Fruit fly (Drosophila melanogaster) whole organism: ENCODE results near the gene CG32713.

ENCODE experiments used
- CG8478 ChIP-seq: fragments of >200 bp; optimal IDR thresholded peaks from 2 replicates; lab custom pipeline; 2018; ENCODE audit warnings: inconsistent platforms
- pan ChIP-seq: fragments of >200 bp; optimal IDR thresholded peaks from 2 replicates; lab custom pipeline; 2017
- psq ChIP-seq: fragments of >200 bp; optimal IDR thresholded peaks from 2 replicates; lab custom pipeline; 2017
- usp ChIP-seq: fragments of >200 bp; optimal IDR thresholded peaks from 2 replicates; lab custom pipeline; 2017; ENCODE audit warnings: missing biosample characterization, missing genetic modification characterization, mixed read lengths

dm6 chrX:8470588-8470987 is 13.2 kb upstream of the CG32713 start, which contains the start of gene Cp7Fa:
- no peak for TF ChIP-seq CG8478 (lab: Kevin White, UChicago)
- no peak for TF ChIP-seq pan (lab: Kevin White, UChicago)
- TF ChIP-seq usp (GFP tag; lab: Kevin White, UChicago) = no peak
- TF ChIP-seq psq (lab: Kevin White, UChicago) = no peak
